Fruit fly (Drosophila melanogaster) whole organism, pupa: ENCODE data around the gene CG33331.

Experiments
- CG10348 ChIP-seq: fragments of 200-800 bp; sonication (Bioruptor generic); IDR thresholded peaks from 2 replicates; pipeline ENCODE4 v1.3.6; 2022; ENCODE audit warnings: missing biosample characterization, missing genetic modification characterization
- CG12605 ChIP-seq: fragments of 200-800 bp; sonication (Bioruptor generic); IDR thresholded peaks from 2 replicates; pipeline ENCODE4 v1.3.6; 2022; ENCODE audit warnings: missing biosample characterization, missing genetic modification characterization
- CG13204 ChIP-seq: fragments of 200-800 bp; sonication (Bioruptor generic); optimal IDR thresholded peaks from 2 replicates; lab custom pipeline; 2018; ENCODE audit warnings: missing biosample characterization, mild to moderate bottlenecking, missing genetic modification characterization, moderate library complexity
- CG14655 ChIP-seq: fragments of 200-800 bp; sonication (Bioruptor generic); optimal IDR thresholded peaks from 3 replicates; lab custom pipeline; 2017; ENCODE audit warnings: mild to moderate bottlenecking, missing biosample characterization, missing genetic modification reagents, missing genetic modification characterization
- CG15710 ChIP-seq: fragments of 200-800 bp; sonication (Bioruptor generic); optimal IDR thresholded peaks from 2 replicates; lab custom pipeline; 2018; ENCODE audit warnings: missing biosample characterization, mild to moderate bottlenecking, missing genetic modification characterization, moderate library complexity
- CG17806 ChIP-seq: fragments of 200-800 bp; sonication (Bioruptor generic); optimal IDR thresholded peaks from 2 replicates; lab custom pipeline; 2018; ENCODE audit warnings: missing biosample characterization, mild to moderate bottlenecking, missing genetic modification characterization, moderate library complexity
- CG32121 ChIP-seq: fragments of 200-800 bp; sonication (Bioruptor generic); IDR thresholded peaks from 2 replicates; pipeline ENCODE4 v1.3.6; 2022; ENCODE audit warnings: missing biosample characterization, missing genetic modification characterization
- CG34367 ChIP-seq: fragments of 200-800 bp; sonication (Bioruptor generic); optimal IDR thresholded peaks from 2 replicates; lab custom pipeline; 2018; ENCODE audit warnings: missing biosample characterization, mild to moderate bottlenecking, missing genetic modification characterization
- CG4496 ChIP-seq: fragments of 200-800 bp; sonication (Bioruptor generic); IDR thresholded peaks from 3 replicates; pipeline ENCODE4 v1.3.6; 2022; ENCODE audit warnings: missing biosample characterization, missing genetic modification characterization
- CG8159 ChIP-seq: fragments of 200-800 bp; sonication (Bioruptor generic); optimal IDR thresholded peaks from 3 replicates; lab custom pipeline; 2018; ENCODE audit warnings: missing biosample characterization, mild to moderate bottlenecking, missing genetic modification characterization, moderate library complexity
- CG8301 ChIP-seq: fragments of 200-800 bp; sonication (Bioruptor generic); optimal IDR thresholded peaks from 2 replicates; lab custom pipeline; 2018; ENCODE audit warnings: missing biosample characterization, mild to moderate bottlenecking, missing genetic modification characterization
- CG9948 ChIP-seq: fragments of 200-800 bp; sonication (Bioruptor generic); optimal IDR thresholded peaks from 2 replicates; lab custom pipeline; 2018; ENCODE audit warnings: missing biosample characterization, mild to moderate bottlenecking, missing genetic modification characterization, moderate library complexity
- D1 ChIP-seq: fragments of 200-800 bp; sonication (Bioruptor generic); optimal IDR thresholded peaks from 2 replicates; lab custom pipeline; 2018; ENCODE audit warnings: missing biosample characterization, mild to moderate bottlenecking, missing genetic modification characterization, moderate library complexity
- EcR ChIP-seq: fragments of 200-800 bp; sonication (Bioruptor generic); optimal IDR thresholded peaks from 3 replicates; lab custom pipeline; 2019; ENCODE audit warnings: missing biosample characterization, missing genetic modification characterization, mild to moderate bottlenecking, moderate library complexity, missing genetic modification reagents
- Ets98B ChIP-seq: fragments of 200-800 bp; sonication (Bioruptor generic); IDR thresholded peaks from 2 replicates; pipeline ENCODE4 v1.3.6; 2022; ENCODE audit warnings: missing biosample characterization, missing genetic modification characterization
- Pif1A ChIP-seq: fragments of 200-800 bp; sonication (Bioruptor generic); optimal IDR thresholded peaks from 3 replicates; lab custom pipeline; 2016; ENCODE audit warnings: missing biosample characterization, missing genetic modification characterization
- Pif1B ChIP-seq: fragments of 200-800 bp; sonication (Bioruptor generic); optimal IDR thresholded peaks from 3 replicates; lab custom pipeline; 2016; ENCODE audit warnings: missing biosample characterization, missing genetic modification characterization
- Snoo ChIP-seq: fragments of 200-800 bp; sonication (Bioruptor generic); optimal IDR thresholded peaks from 3 replicates; lab custom pipeline; 2017; ENCODE audit warnings: missing biosample characterization, mild to moderate bottlenecking, missing genetic modification characterization, inconsistent platforms
- fd96Ca ChIP-seq: fragments of 200-800 bp; sonication (Bioruptor generic); IDR thresholded peaks from 3 replicates; pipeline ENCODE4 v1.3.6; 2022; ENCODE audit warnings: missing biosample characterization, missing genetic modification characterization
- gl ChIP-seq: fragments of 200-800 bp; sonication (Bioruptor generic); optimal IDR thresholded peaks from 2 replicates; lab custom pipeline; 2018; ENCODE audit warnings: missing biosample characterization, mild to moderate bottlenecking, missing genetic modification characterization
- rn ChIP-seq: fragments of 200-800 bp; sonication (Bioruptor generic); IDR thresholded peaks from 2 replicates; pipeline ENCODE4 v1.3.6; 2022; ENCODE audit warnings: missing biosample characterization, missing genetic modification characterization

The CG33331 gene

dm6 chr3R:14886011-14886534 lies at the start of gene CG33331, which contains the start of the genes Rrp6 and CG33332:
TSS of gene CG33331 (plus strand) at chr3R:14886456.
TSS of gene Rrp6 (minus strand) at chr3R:14886246.
TSS of gene CG33332 (plus strand) at chr3R:14886456.
- TF ChIP-seq CG8159 (tag; lab: Kevin White, UChicago) (peak; percentile 27), CG8301 (tag; lab: Kevin White, UChicago) (no peak), CG13204 (GFP tag; lab: Kevin White, UChicago) (no peak), Snoo (tag; lab: Kevin White, UChicago) (peak; percentile 46), gl (tag; lab: Kevin White, UChicago) (no peak), CG12605 (no peak), fd96Ca (GFP tag; lab: Robert Waterston, UW) (no peak), CG10348 (GFP tag; lab: Robert Waterston, UW) (no peak), CG17806 (tag; lab: Kevin White, UChicago) (peak; percentile 49), CG4496 (peak; percentile 61; the same call in 2 of the 3 replicates), CG9948 (tag; lab: Kevin White, UChicago) (peak; percentile 54), CG15710 (tag; lab: Kevin White, UChicago) (peak; percentile 69), rn (GFP tag; lab: Robert Waterston, UW) (0 out of 2 replicates have a peak, but pooled peaks have one; percentile 10), CG34367 (tag; lab: Kevin White, UChicago) (peak; percentile 62), Pif1B (GFP tag; lab: Kevin White, UChicago) (no peak), EcR (GFP tag; lab: Kevin White, UChicago) (no peak), Pif1A (GFP tag; lab: Kevin White, UChicago) (no peak), CG14655 (GFP tag; lab: Kevin White, UChicago) (no peak), Ets98B (GFP tag; lab: Robert Waterston, UW) (peak; percentile 57), D1 (tag; lab: Kevin White, UChicago) (no peak), CG32121 (GFP tag; lab: Robert Waterston, UW) (peak; percentile 78)

DNA sequence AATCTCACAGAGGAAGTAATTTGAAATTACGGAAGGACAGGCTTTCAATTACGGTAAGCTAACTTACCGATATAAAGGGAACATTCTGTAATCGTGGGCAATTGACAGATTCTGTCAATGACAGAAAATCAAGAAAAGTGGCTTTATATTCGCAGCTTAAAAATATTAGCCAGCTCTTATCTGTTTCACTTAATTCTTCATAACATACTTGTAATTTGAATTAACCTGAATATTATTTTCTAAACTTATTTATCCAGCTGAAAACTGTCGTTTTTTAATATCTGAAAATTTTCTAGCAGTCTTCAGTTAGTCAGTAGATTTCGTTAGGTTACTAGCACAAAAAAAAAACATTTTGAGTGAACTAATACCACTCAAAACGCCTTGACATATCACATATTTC lies 41.5 kb upstream of the CG33331 start, which contains the start of gene CG3610:
CG3610 (plus strand) TSS at position 301 of the 400 bp plus-strand sequence.
- TF ChIP-seq Snoo (tag; lab: Kevin White, UChicago): no peak
- TF ChIP-seq CG32121 (GFP tag; lab: Robert Waterston, UW): no peak
- no peak for TF ChIP-seq Pif1B (GFP tag; lab: Kevin White, UChicago)
- no peak for TF ChIP-seq CG13204 (GFP tag; lab: Kevin White, UChicago)
- no peak for TF ChIP-seq CG15710 (tag; lab: Kevin White, UChicago)
- TF ChIP-seq D1 (tag; lab: Kevin White, UChicago): no peak

dm6 chr3R:14846924-14847599 lies 39.2 kb upstream of the CG33331 start:
- TF ChIP-seq Pif1B (GFP tag; lab: Kevin White, UChicago) (peak; percentile 73), CG14655 (GFP tag; lab: Kevin White, UChicago) (peak; percentile 85), Ets98B (GFP tag; lab: Robert Waterston, UW) (peak; percentile 86), fd96Ca (GFP tag; lab: Robert Waterston, UW) (peak; percentile 83), rn (GFP tag; lab: Robert Waterston, UW) (peak; percentile 59), CG12605 (peak; percentile 40; the same call in 1 of the 2 replicates), CG15710 (tag; lab: Kevin White, UChicago) (no peak), EcR (GFP tag; lab: Kevin White, UChicago) (no peak), Snoo (tag; lab: Kevin White, UChicago) (peak; percentile 3), gl (tag; lab: Kevin White, UChicago) (no peak), CG32121 (GFP tag; lab: Robert Waterston, UW) (peak; percentile 73), CG17806 (tag; lab: Kevin White, UChicago) (peak; percentile 69), D1 (tag; lab: Kevin White, UChicago) (no peak), Pif1A (GFP tag; lab: Kevin White, UChicago) (peak; percentile 76), CG4496 (peak; percentile 88), CG13204 (GFP tag; lab: Kevin White, UChicago) (no peak), CG8301 (tag; lab: Kevin White, UChicago) (peak; percentile 86), CG9948 (tag; lab: Kevin White, UChicago) (peak; percentile 70), CG34367 (tag; lab: Kevin White, UChicago) (peak; percentile 53), CG8159 (tag; lab: Kevin White, UChicago) (peak; percentile 42), CG10348 (GFP tag; lab: Robert Waterston, UW) (peak; percentile 35; the same call in 1 of the 2 replicates)

DNA sequence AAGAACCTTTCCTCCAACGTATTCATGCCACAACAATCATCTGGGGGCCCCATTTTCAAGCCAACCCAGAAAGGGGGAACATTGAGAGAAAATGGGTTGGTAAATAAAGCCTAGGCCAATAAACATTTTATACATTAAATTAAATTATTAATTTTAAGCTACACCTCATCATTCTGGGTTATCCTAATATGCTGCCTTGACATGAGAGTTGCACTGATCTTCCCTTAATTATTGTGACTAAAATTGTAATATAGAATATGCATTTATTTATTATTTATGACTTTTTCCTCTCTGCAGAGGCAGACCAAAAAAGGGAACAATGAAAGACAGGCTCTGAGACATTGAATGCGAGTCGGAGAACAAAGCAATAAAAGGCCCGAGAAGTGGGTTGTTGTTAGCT lies 38.4 kb upstream of the CG33331 start:
- TF ChIP-seq fd96Ca (GFP tag; lab: Robert Waterston, UW) (no peak), D1 (tag; lab: Kevin White, UChicago) (peak; percentile 41), EcR (GFP tag; lab: Kevin White, UChicago) (no peak), Pif1A (GFP tag; lab: Kevin White, UChicago) (peak; percentile 52), CG12605 (no peak), CG34367 (tag; lab: Kevin White, UChicago) (peak; percentile 39), CG10348 (GFP tag; lab: Robert Waterston, UW) (no peak), gl (tag; lab: Kevin White, UChicago) (no peak), CG8159 (tag; lab: Kevin White, UChicago) (peak; percentile 66), CG9948 (tag; lab: Kevin White, UChicago) (peak; percentile 57), CG17806 (tag; lab: Kevin White, UChicago) (peak; percentile 69), CG8301 (tag; lab: Kevin White, UChicago) (peak; percentile 50), CG15710 (tag; lab: Kevin White, UChicago) (peak; percentile 59), CG4496 (no peak), rn (GFP tag; lab: Robert Waterston, UW) (no peak), Ets98B (GFP tag; lab: Robert Waterston, UW) (no peak), Snoo (tag; lab: Kevin White, UChicago) (no peak), CG14655 (GFP tag; lab: Kevin White, UChicago) (peak; percentile 68), CG32121 (GFP tag; lab: Robert Waterston, UW) (no peak), Pif1B (GFP tag; lab: Kevin White, UChicago) (peak; percentile 59)
